Fruit fly (Drosophila melanogaster) whole organism, embryonic: ENCODE measurements around the gene Tbcc.

ENCODE experiments used
- ATbp ChIP-seq: fragments of 200-800 bp; sonication (Bioruptor generic); optimal IDR thresholded peaks from 2 replicates; lab custom pipeline; 2017; ENCODE audit warnings: missing biosample characterization, mild to moderate bottlenecking, missing genetic modification characterization, missing genetic modification reagents
- Asciz ChIP-seq: fragments of 200-800 bp; sonication (Bioruptor generic); optimal IDR thresholded peaks from 2 replicates; lab custom pipeline; 2017; ENCODE audit warnings: missing biosample characterization, mild to moderate bottlenecking, missing genetic modification characterization, missing genetic modification reagents
- Atf3 ChIP-seq: fragments of 200-800 bp; sonication (Bioruptor generic); optimal IDR thresholded peaks from 3 replicates; lab custom pipeline; 2016; ENCODE audit warnings: missing biosample characterization, missing genetic modification characterization
- CG10267 ChIP-seq: fragments of 200-800 bp; sonication (Bioruptor generic); optimal IDR thresholded peaks from 2 replicates; lab custom pipeline; 2018; ENCODE audit warnings: missing biosample characterization, mild to moderate bottlenecking, missing genetic modification characterization, moderate library complexity
- CG10321 ChIP-seq: fragments of 200-800 bp; sonication (Bioruptor generic); IDR thresholded peaks from 2 replicates; pipeline ENCODE4 v1.3.6; 2022; ENCODE audit warnings: missing biosample characterization, missing genetic modification characterization
- CG1233 ChIP-seq: fragments of 200-800 bp; sonication (Bioruptor generic); optimal IDR thresholded peaks from 4 replicates; lab custom pipeline; 2018; ENCODE audit warnings: missing biosample characterization, mild to moderate bottlenecking, missing genetic modification characterization
- CG13296 ChIP-seq: fragments of 200-800 bp; sonication (Bioruptor generic); optimal IDR thresholded peaks from 3 replicates; lab custom pipeline; 2018; ENCODE audit warnings: missing biosample characterization, mild to moderate bottlenecking, missing genetic modification characterization
- CG13424 ChIP-seq: fragments of 200-800 bp; sonication (Bioruptor generic); optimal IDR thresholded peaks from 2 replicates; lab custom pipeline; 2019; ENCODE audit warnings: missing biosample characterization, mild to moderate bottlenecking, missing genetic modification characterization, moderate library complexity
- CG13624 ChIP-seq: fragments of 200-800 bp; sonication (Bioruptor generic); optimal IDR thresholded peaks from 2 replicates; lab custom pipeline; 2016; ENCODE audit warnings: missing biosample characterization, missing genetic modification characterization
- CG16863 ChIP-seq: fragments of 200-800 bp; sonication (Bioruptor generic); optimal IDR thresholded peaks from 3 replicates; lab custom pipeline; 2016; ENCODE audit warnings: missing biosample characterization, missing genetic modification characterization
- CG17328 ChIP-seq: fragments of 200-800 bp; sonication (Bioruptor generic); IDR thresholded peaks from 2 replicates; pipeline ENCODE4 v1.3.6; 2022; ENCODE audit warnings: missing biosample characterization, missing genetic modification characterization
- CG17829 ChIP-seq: fragments of 200-800 bp; optimal IDR thresholded peaks from 2 replicates; lab custom pipeline; 2019; ENCODE audit warnings: missing biosample characterization, mild to moderate bottlenecking, missing genetic modification characterization, moderate library complexity
- CG18599 ChIP-seq: fragments of 200-800 bp; sonication (Bioruptor generic); optimal IDR thresholded peaks from 3 replicates; lab custom pipeline; 2017; ENCODE audit warnings: missing biosample characterization, missing genetic modification characterization, mild to moderate bottlenecking, moderate library complexity, missing genetic modification reagents
- CG2120 ChIP-seq: fragments of 200-800 bp; sonication (Bioruptor generic); optimal IDR thresholded peaks from 3 replicates; lab custom pipeline; 2016; ENCODE audit warnings: missing biosample characterization, missing genetic modification characterization
- CG30403 ChIP-seq: fragments of 200-800 bp; sonication (Bioruptor generic); optimal IDR thresholded peaks from 3 replicates; lab custom pipeline; 2016; ENCODE audit warnings: missing biosample characterization, missing genetic modification characterization
- CG31365 ChIP-seq: fragments of 200-800 bp; sonication (Bioruptor generic); optimal IDR thresholded peaks from 2 replicates; lab custom pipeline; 2018; ENCODE audit warnings: missing biosample characterization, mild to moderate bottlenecking, missing genetic modification characterization
- CG3838 ChIP-seq: fragments of 200-800 bp; sonication (Bioruptor generic); optimal IDR thresholded peaks from 3 replicates; lab custom pipeline; 2016; ENCODE audit warnings: missing biosample characterization, missing genetic modification characterization
- CG42726 ChIP-seq: fragments of 200-800 bp; sonication (Bioruptor generic); IDR thresholded peaks from 2 replicates; pipeline ENCODE4 v1.3.6; 2022; ENCODE audit warnings: missing biosample characterization, missing genetic modification characterization; ENCODE audit not compliant: partially characterized antibody
- CG4282 ChIP-seq: fragments of 200-800 bp; sonication (Bioruptor generic); optimal IDR thresholded peaks from 2 replicates; lab custom pipeline; 2016; ENCODE audit warnings: missing biosample characterization, missing genetic modification characterization
- CG4424 ChIP-seq: fragments of 200-800 bp; sonication (Bioruptor generic); optimal IDR thresholded peaks from 3 replicates; lab custom pipeline; 2016; ENCODE audit warnings: missing biosample characterization, missing genetic modification characterization
- CG7556 ChIP-seq: fragments of 200-800 bp; sonication (Bioruptor generic); optimal IDR thresholded peaks from 2 replicates; lab custom pipeline; 2017; ENCODE audit warnings: missing biosample characterization, mild to moderate bottlenecking, missing genetic modification characterization
- CG8944 ChIP-seq: fragments of 200-800 bp; sonication (Bioruptor generic); optimal IDR thresholded peaks from 3 replicates; lab custom pipeline; 2016; ENCODE audit warnings: missing biosample characterization, missing genetic modification characterization
- Camta ChIP-seq: fragments of 200-800 bp; sonication (Bioruptor generic); optimal IDR thresholded peaks from 2 replicates; lab custom pipeline; 2016; ENCODE audit warnings: missing biosample characterization, missing genetic modification characterization
- CrebB ChIP-seq: fragments of 200-800 bp; sonication (Bioruptor generic); optimal IDR thresholded peaks from 3 replicates; lab custom pipeline; 2018; ENCODE audit warnings: missing biosample characterization, mild to moderate bottlenecking, missing genetic modification characterization
- Deaf1 ChIP-seq: fragments of 200-800 bp; optimal IDR thresholded peaks from 3 replicates; lab custom pipeline; 2019; ENCODE audit warnings: missing biosample characterization, mild to moderate bottlenecking, missing genetic modification characterization, moderate library complexity
- Dfd ChIP-seq, 2 experiments: fragments of >200 bp; optimal IDR thresholded peaks; 2 replicates each; lab custom pipeline; 2017; ENCODE audit warnings: missing biosample characterization in 2 of 2, missing genetic modification characterization in 2 of 2
- Ets65A ChIP-seq: fragments of 200-800 bp; sonication (Bioruptor generic); peaks from one replicate; lab custom pipeline; 2016; ENCODE audit warnings: missing biosample characterization, missing genetic modification characterization
- H15 ChIP-seq: fragments of 200-800 bp; sonication (Bioruptor generic); IDR thresholded peaks from 3 replicates; pipeline ENCODE4 v1.3.6; 2022; ENCODE audit warnings: missing biosample characterization, missing genetic modification characterization
- HLH4C ChIP-seq: fragments of 200-800 bp; sonication (Bioruptor generic); IDR thresholded peaks from 3 replicates; pipeline ENCODE4 v1.3.6; 2022; ENCODE audit warnings: missing biosample characterization, missing genetic modification characterization; ENCODE audit not compliant: partially characterized antibody
- Hr39 ChIP-seq: fragments of >200 bp; optimal IDR thresholded peaks from 2 replicates; lab custom pipeline; 2017
- Kr ChIP-seq: fragments of 200-800 bp; sonication (Bioruptor generic); optimal IDR thresholded peaks from 2 replicates; lab custom pipeline; 2017; ENCODE audit warnings: missing biosample characterization, mild to moderate bottlenecking, missing genetic modification characterization
- Max ChIP-seq: fragments of 200-800 bp; sonication (Bioruptor generic); optimal IDR thresholded peaks from 2 replicates; lab custom pipeline; 2016; ENCODE audit warnings: missing biosample characterization, mild to moderate bottlenecking, missing genetic modification characterization
- Med ChIP-seq: fragments of 200-800 bp; sonication (Bioruptor generic); peaks from one replicate; lab custom pipeline; 2016; ENCODE audit warnings: missing biosample characterization, missing genetic modification characterization, mild to moderate bottlenecking, inconsistent platforms, moderate library complexity
- NFAT ChIP-seq: fragments of 200-800 bp; sonication (Bioruptor generic); IDR thresholded peaks from 2 replicates; pipeline ENCODE4 v1.3.6; 2022; ENCODE audit warnings: missing biosample characterization, missing genetic modification characterization
- Oli ChIP-seq: fragments of 200-800 bp; sonication (Bioruptor generic); optimal IDR thresholded peaks from 2 replicates; lab custom pipeline; 2018; ENCODE audit warnings: missing biosample characterization, mild to moderate bottlenecking, missing genetic modification characterization, moderate library complexity
- Rx ChIP-seq: fragments of 200-800 bp; sonication (Bioruptor generic); IDR thresholded peaks from 2 replicates; pipeline ENCODE4 v1.3.6; 2022; ENCODE audit warnings: missing biosample characterization, missing genetic modification characterization
- ac ChIP-seq: fragments of 200-800 bp; sonication (Bioruptor generic); optimal IDR thresholded peaks from 3 replicates; lab custom pipeline; 2017; ENCODE audit warnings: missing biosample characterization, mild to moderate bottlenecking, missing genetic modification characterization
- bcd ChIP-seq: fragments of 200-800 bp; sonication (Bioruptor generic); optimal IDR thresholded peaks from 2 replicates; lab custom pipeline; 2017; ENCODE audit warnings: missing biosample characterization, mild to moderate bottlenecking, missing genetic modification characterization
- fd64A ChIP-seq: fragments of 200-800 bp; sonication (Bioruptor generic); optimal IDR thresholded peaks from 3 replicates; lab custom pipeline; 2018; ENCODE audit warnings: missing biosample characterization, mild to moderate bottlenecking, missing genetic modification characterization
- fru ChIP-seq: fragments of >200 bp; optimal IDR thresholded peaks from 2 replicates; lab custom pipeline; 2017
- gcm2 ChIP-seq: fragments of 200-800 bp; sonication (Bioruptor generic); optimal IDR thresholded peaks from 2 replicates; lab custom pipeline; 2016; ENCODE audit warnings: missing biosample characterization, missing genetic modification characterization
- oc ChIP-seq: fragments of 200-800 bp; sonication (Bioruptor generic); optimal IDR thresholded peaks from 2 replicates; lab custom pipeline; 2018; ENCODE audit warnings: missing biosample characterization, mild to moderate bottlenecking, missing genetic modification characterization, moderate library complexity
- odd ChIP-seq: fragments of 200-800 bp; sonication (Bioruptor generic); optimal IDR thresholded peaks from 2 replicates; lab custom pipeline; 2017; ENCODE audit warnings: missing biosample characterization, mild to moderate bottlenecking, missing genetic modification characterization
- p53 ChIP-seq: fragments of 200-800 bp; sonication (Bioruptor generic); optimal IDR thresholded peaks from 2 replicates; lab custom pipeline; 2016; ENCODE audit warnings: missing biosample characterization, missing genetic modification characterization
- phol ChIP-seq: fragments of 200-800 bp; sonication (Bioruptor generic); optimal IDR thresholded peaks from 3 replicates; lab custom pipeline; 2018; ENCODE audit warnings: missing biosample characterization, mild to moderate bottlenecking, missing genetic modification characterization, moderate library complexity
- psq ChIP-seq: fragments of 200-800 bp; sonication (Bioruptor generic); optimal IDR thresholded peaks from 2 replicates; lab custom pipeline; 2017; ENCODE audit warnings: missing biosample characterization, missing genetic modification characterization
- sens-2 ChIP-seq: fragments of 200-800 bp; sonication (Bioruptor generic); IDR thresholded peaks from 2 replicates; pipeline ENCODE4 v1.3.6; 2022; ENCODE audit warnings: missing biosample characterization, missing genetic modification characterization
- shn ChIP-seq: fragments of 200-800 bp; sonication (Bioruptor generic); optimal IDR thresholded peaks from 3 replicates; lab custom pipeline; 2016; ENCODE audit warnings: missing biosample characterization, missing genetic modification characterization
- sisA ChIP-seq: fragments of 200-800 bp; sonication (Bioruptor generic); IDR thresholded peaks from 2 replicates; pipeline ENCODE4 v1.3.6; 2022; ENCODE audit warnings: missing biosample characterization, missing genetic modification characterization
- stwl ChIP-seq: fragments of 200-800 bp; sonication (Bioruptor generic); optimal IDR thresholded peaks from 3 replicates; lab custom pipeline; 2018; ENCODE audit warnings: missing biosample characterization, mild to moderate bottlenecking, missing genetic modification characterization, moderate library complexity
- wdn ChIP-seq: fragments of 200-800 bp; sonication (Bioruptor generic); IDR thresholded peaks from 2 replicates; pipeline ENCODE4 v1.3.6; 2022; ENCODE audit warnings: missing biosample characterization, missing genetic modification characterization
- wor ChIP-seq: fragments of 200-800 bp; sonication (Bioruptor generic); IDR thresholded peaks from 2 replicates; pipeline ENCODE4 v1.3.6; 2022; ENCODE audit warnings: missing biosample characterization, missing genetic modification characterization

Gene Tbcc

dm6 chr2L:4185269-4186024 is 2.1 kb downstream of the Tbcc start (continued):
- no peak for TF ChIP-seq Rx (GFP tag; lab: Robert Waterston, UW)
- TF ChIP-seq NFAT (GFP tag; lab: Robert Waterston, UW): no peak
- no peak for TF ChIP-seq shn (GFP tag; lab: Kevin White, UChicago)
- no peak for TF ChIP-seq sens-2 (GFP tag; lab: Robert Waterston, UW)
- no peak for TF ChIP-seq CG7556
- TF ChIP-seq Max (GFP tag; lab: Kevin White, UChicago): no peak
- TF ChIP-seq fru (lab: Kevin White, UChicago): no peak
- TF ChIP-seq bcd (GFP tag; lab: Kevin White, UChicago): no peak
- no peak for TF ChIP-seq oc (tag; lab: Kevin White, UChicago)
- TF ChIP-seq CG16863: no peak
- no peak for TF ChIP-seq gcm2 (GFP tag; lab: Kevin White, UChicago)
- peak; percentile 6 for TF ChIP-seq CG18599 (GFP tag; lab: Kevin White, UChicago)
- TF ChIP-seq CG31365 (tag; lab: Kevin White, UChicago): no peak
- TF ChIP-seq CG42726 (GFP tag; lab: Robert Waterston, UW): no peak
- no peak for TF ChIP-seq CG8944 (GFP tag; lab: Kevin White, UChicago)
- TF ChIP-seq stwl (tag; lab: Kevin White, UChicago): no peak
- TF ChIP-seq CG17829 (tag; lab: Kevin White, UChicago): peak; percentile 32
- peak; percentile 82 for TF ChIP-seq Med
- TF ChIP-seq CG2120 (GFP tag; lab: Kevin White, UChicago): no peak
- TF ChIP-seq p53: no peak
- no peak for TF ChIP-seq CG30403 (GFP tag; lab: Kevin White, UChicago)
- TF ChIP-seq Deaf1 (tag; lab: Kevin White, UChicago): no peak
- TF ChIP-seq Ets65A (GFP tag; lab: Kevin White, UChicago): peak; percentile 26
- no peak for TF ChIP-seq HLH4C (GFP tag; lab: Robert Waterston, UW)
- no peak for TF ChIP-seq CG1233 (GFP tag; lab: Kevin White, UChicago)
- no peak for TF ChIP-seq wdn (GFP tag; lab: Robert Waterston, UW)
- TF ChIP-seq phol (tag; lab: Kevin White, UChicago): peak; percentile 36
- TF ChIP-seq odd (GFP tag; lab: Kevin White, UChicago): no peak
- no peak for TF ChIP-seq CrebB (tag; lab: Kevin White, UChicago)
- TF ChIP-seq CG17328: no peak
- no peak for TF ChIP-seq CG4424 (GFP tag; lab: Kevin White, UChicago)
- TF ChIP-seq CG10267: peak; percentile 1
- no peak for TF ChIP-seq psq (GFP tag; lab: Kevin White, UChicago)
- no peak for TF ChIP-seq CG10321 (GFP tag; lab: Robert Waterston, UW)
- no peak for TF ChIP-seq fd64A
- no peak for TF ChIP-seq Hr39 (lab: Kevin White, UChicago)
- TF ChIP-seq ac (GFP tag; lab: Kevin White, UChicago): no peak
- TF ChIP-seq ATbp (GFP tag; lab: Kevin White, UChicago): peak; percentile 6
- no peak for TF ChIP-seq CG13296 (GFP tag; lab: Kevin White, UChicago)
- TF ChIP-seq Kr (GFP tag; lab: Kevin White, UChicago): no peak
- no peak for TF ChIP-seq CG3838
- TF ChIP-seq sisA (GFP tag; lab: Robert Waterston, UW): no peak
- TF ChIP-seq wor (GFP tag; lab: Robert Waterston, UW): no peak
- peak; percentile 39 for TF ChIP-seq CG13424 (tag; lab: Kevin White, UChicago)
- no peak for TF ChIP-seq Camta (GFP tag; lab: Kevin White, UChicago)
- TF ChIP-seq Asciz: no peak
- peak; percentile 21 for TF ChIP-seq Oli
- TF ChIP-seq H15 (GFP tag; lab: Robert Waterston, UW): no peak
- no peak for TF ChIP-seq Dfd (GFP tag; optimal IDR thresholded peaks at IDR 0.05; lab: Kevin White, UChicago)
- TF ChIP-seq CG13624 (GFP tag; lab: Kevin White, UChicago): no peak
- no peak for TF ChIP-seq CG4282
- TF ChIP-seq Atf3 (GFP tag; lab: Kevin White, UChicago): no peak
